Fruit fly (Drosophila melanogaster) whole organism, embryonic: ENCODE measurements around the gene alpha-Est9.
A peak's percentile ranks its signal among the peaks of the same experiment; 100 is the strongest.

Experiments
- Ada2b ChIP-seq: fragments of 200-800 bp; sonication (Bioruptor generic); IDR thresholded peaks from 2 replicates; pipeline ENCODE4 v1.3.6; 2022; ENCODE audit warnings: missing biosample characterization, missing genetic modification characterization
- Antp ChIP-seq: fragments of 200-800 bp; sonication (Bioruptor generic); optimal IDR thresholded peaks from 3 replicates; lab custom pipeline; 2016; ENCODE audit warnings: missing biosample characterization, missing genetic modification characterization
- B-H2 ChIP-seq: fragments of 200-800 bp; sonication (Bioruptor generic); optimal IDR thresholded peaks from 2 replicates; lab custom pipeline; 2018; ENCODE audit warnings: missing biosample characterization, mild to moderate bottlenecking, missing genetic modification characterization
- Bgb ChIP-seq: fragments of 200-800 bp; sonication (Bioruptor generic); IDR thresholded peaks from 2 replicates; pipeline ENCODE4 v1.3.6; 2022; ENCODE audit warnings: missing biosample characterization, missing genetic modification characterization; ENCODE audit not compliant: partially characterized antibody
- CG11247 ChIP-seq: fragments of 200-800 bp; sonication (Bioruptor generic); IDR thresholded peaks from 2 replicates; pipeline ENCODE4 v1.3.6; 2022; ENCODE audit warnings: missing biosample characterization, missing genetic modification characterization
- CG12299 ChIP-seq: fragments of 200-800 bp; sonication (Bioruptor generic); optimal IDR thresholded peaks from 2 replicates; lab custom pipeline; 2018; ENCODE audit warnings: missing biosample characterization, mild to moderate bottlenecking, missing genetic modification characterization
- CG12769 ChIP-seq: fragments of 200-800 bp; sonication (Bioruptor generic); optimal IDR thresholded peaks from 2 replicates; lab custom pipeline; 2019; ENCODE audit warnings: missing biosample characterization, mild to moderate bottlenecking, missing genetic modification characterization, moderate library complexity
- CG14860 ChIP-seq: fragments of 200-800 bp; sonication (Bioruptor generic); IDR thresholded peaks from 3 replicates; pipeline ENCODE4 v1.3.6; 2022; ENCODE audit warnings: missing biosample characterization, missing genetic modification characterization; ENCODE audit not compliant: partially characterized antibody
- CG14965 ChIP-seq: fragments of 200-800 bp; sonication (Bioruptor generic); optimal IDR thresholded peaks from 2 replicates; lab custom pipeline; 2016; ENCODE audit warnings: missing biosample characterization, missing genetic modification characterization, borderline replicate concordance
- CG15514 ChIP-seq: fragments of 200-800 bp; sonication (Bioruptor generic); optimal IDR thresholded peaks from 3 replicates; lab custom pipeline; 2017; ENCODE audit warnings: missing biosample characterization, missing genetic modification characterization, mild to moderate bottlenecking, moderate library complexity, missing genetic modification reagents
- CG16813 ChIP-seq: fragments of 200-800 bp; sonication (Bioruptor generic); IDR thresholded peaks from 3 replicates; pipeline ENCODE4 v1.3.6; 2022; ENCODE audit warnings: missing biosample characterization, missing genetic modification characterization; ENCODE audit not compliant: partially characterized antibody
- CG18619 ChIP-seq: fragments of 200-800 bp; sonication (Bioruptor generic); optimal IDR thresholded peaks from 3 replicates; lab custom pipeline; 2017; ENCODE audit warnings: missing biosample characterization, mild to moderate bottlenecking, missing genetic modification characterization
- CG2678 ChIP-seq: fragments of 200-800 bp; sonication (Bioruptor generic); optimal IDR thresholded peaks from 3 replicates; lab custom pipeline; 2019; ENCODE audit warnings: missing biosample characterization, mild to moderate bottlenecking, missing genetic modification characterization, moderate library complexity
- CG3163 ChIP-seq: fragments of 200-800 bp; sonication (Bioruptor generic); optimal IDR thresholded peaks from 3 replicates; lab custom pipeline; 2016; ENCODE audit warnings: missing biosample characterization, missing genetic modification characterization
- CG3995 ChIP-seq: fragments of 200-800 bp; sonication (Bioruptor generic); optimal IDR thresholded peaks from 3 replicates; lab custom pipeline; 2016; ENCODE audit warnings: missing biosample characterization, missing genetic modification characterization
- CG43689 ChIP-seq: fragments of 200-800 bp; sonication (Bioruptor generic); IDR thresholded peaks from 2 replicates; pipeline ENCODE4 v1.3.6; 2022; ENCODE audit warnings: missing biosample characterization, missing genetic modification characterization
- CG5953 ChIP-seq: fragments of 200-800 bp; sonication (Bioruptor generic); IDR thresholded peaks from 2 replicates; pipeline ENCODE4 v1.3.6; 2022; ENCODE audit warnings: missing biosample characterization, missing genetic modification characterization
- CG6254 ChIP-seq: fragments of 200-800 bp; sonication (Bioruptor generic); optimal IDR thresholded peaks from 3 replicates; lab custom pipeline; 2017; ENCODE audit warnings: mild to moderate bottlenecking, missing biosample characterization, missing genetic modification reagents, missing genetic modification characterization
- CG7987 ChIP-seq: fragments of 200-800 bp; sonication (Bioruptor generic); optimal IDR thresholded peaks from 2 replicates; lab custom pipeline; 2018; ENCODE audit warnings: missing biosample characterization, mild to moderate bottlenecking, missing genetic modification characterization, moderate library complexity
- CG8478 ChIP-seq: fragments of >200 bp; optimal IDR thresholded peaks from 2 replicates; lab custom pipeline; 2018
- CG9727 ChIP-seq: fragments of 200-800 bp; sonication (Bioruptor generic); optimal IDR thresholded peaks from 3 replicates; lab custom pipeline; 2017; ENCODE audit warnings: missing biosample characterization, mild to moderate bottlenecking, missing genetic modification characterization
- Dbx ChIP-seq: fragments of 200-800 bp; sonication (Bioruptor generic); IDR thresholded peaks from 3 replicates; pipeline ENCODE4 v1.3.6; 2022; ENCODE audit warnings: missing biosample characterization, missing genetic modification characterization
- Dll ChIP-seq: fragments of 200-800 bp; sonication (Bioruptor generic); IDR thresholded peaks from 4 replicates; pipeline ENCODE4 v1.3.6; 2022; ENCODE audit warnings: missing biosample characterization, missing genetic modification characterization; ENCODE audit not compliant: partially characterized antibody
- Doc3 ChIP-seq: fragments of 200-800 bp; sonication (Bioruptor generic); IDR thresholded peaks from 3 replicates; pipeline ENCODE4 v1.3.6; 2022; ENCODE audit warnings: missing biosample characterization, missing genetic modification characterization; ENCODE audit not compliant: partially characterized antibody
- Fer2 ChIP-seq: fragments of 200-800 bp; sonication (Bioruptor generic); optimal IDR thresholded peaks from 2 replicates; lab custom pipeline; 2018; ENCODE audit warnings: missing biosample characterization, mild to moderate bottlenecking, missing genetic modification characterization, moderate library complexity
- HLH3B ChIP-seq: fragments of 200-800 bp; sonication (Bioruptor generic); IDR thresholded peaks from 2 replicates; pipeline ENCODE4 v1.3.6; 2022; ENCODE audit warnings: missing biosample characterization, missing genetic modification characterization
- Hr39 ChIP-seq: fragments of >200 bp; optimal IDR thresholded peaks from 2 replicates; lab custom pipeline; 2017
- Myb ChIP-seq: fragments of 200-800 bp; sonication (Bioruptor generic); optimal IDR thresholded peaks from 2 replicates; lab custom pipeline; 2016; ENCODE audit warnings: missing biosample characterization, missing genetic modification characterization
- Scr ChIP-seq: fragments of 200-800 bp; sonication (Bioruptor generic); IDR thresholded peaks from 2 replicates; pipeline ENCODE4 v1.3.6; 2022; ENCODE audit warnings: missing biosample characterization, missing genetic modification characterization; ENCODE audit not compliant: partially characterized antibody
- Taf1 ChIP-seq: fragments of 200-800 bp; sonication (Bioruptor generic); IDR thresholded peaks from 2 replicates; pipeline ENCODE4 v1.3.6; 2022; ENCODE audit warnings: missing biosample characterization, missing genetic modification characterization
- Xrp1 ChIP-seq: fragments of 200-800 bp; sonication (Bioruptor generic); IDR thresholded peaks from 2 replicates; pipeline ENCODE4 v1.3.6; 2022; ENCODE audit warnings: missing biosample characterization, missing genetic modification characterization
- ap ChIP-seq: fragments of 200-800 bp; sonication (Bioruptor generic); IDR thresholded peaks from 2 replicates; pipeline ENCODE4 v1.3.6; 2022; ENCODE audit warnings: missing biosample characterization, missing genetic modification characterization
- ash1 ChIP-seq: fragments of 200-800 bp; sonication (Bioruptor generic); optimal IDR thresholded peaks from 2 replicates; lab custom pipeline; 2018; ENCODE audit warnings: missing biosample characterization, mild to moderate bottlenecking, missing genetic modification characterization
- bab2 ChIP-seq: fragments of 200-800 bp; sonication (Bioruptor generic); optimal IDR thresholded peaks from 2 replicates; lab custom pipeline; 2016; ENCODE audit warnings: missing biosample characterization, missing genetic modification characterization
- corto ChIP-seq: fragments of 200-800 bp; sonication (Bioruptor generic); optimal IDR thresholded peaks from 2 replicates; lab custom pipeline; 2016; ENCODE audit warnings: missing biosample characterization, mild to moderate bottlenecking, missing genetic modification characterization, moderate library complexity
- croc ChIP-seq: fragments of 200-800 bp; sonication (Bioruptor generic); conservative IDR thresholded peaks from 3 replicates; pipeline ENCODE4 v1.3.6; 2022; ENCODE audit warnings: missing biosample characterization, missing genetic modification characterization
- crol ChIP-seq: fragments of 200-800 bp; sonication (Bioruptor generic); IDR thresholded peaks from 2 replicates; pipeline ENCODE4 v1.3.6; 2022; ENCODE audit warnings: missing biosample characterization, missing genetic modification characterization
- dan ChIP-seq: fragments of 200-800 bp; sonication (Bioruptor generic); IDR thresholded peaks from 2 replicates; pipeline ENCODE4 v1.3.6; 2022; ENCODE audit warnings: missing biosample characterization, missing genetic modification characterization
- eyg ChIP-seq: fragments of 200-800 bp; sonication (Bioruptor generic); optimal IDR thresholded peaks from 3 replicates; lab custom pipeline; 2016; ENCODE audit warnings: missing biosample characterization, missing genetic modification characterization
- gem ChIP-seq: fragments of 200-800 bp; sonication (Bioruptor generic); optimal IDR thresholded peaks from 2 replicates; lab custom pipeline; 2019; ENCODE audit warnings: missing biosample characterization, mild to moderate bottlenecking, missing genetic modification characterization, moderate library complexity
- ham ChIP-seq: fragments of 200-800 bp; sonication (Bioruptor generic); IDR thresholded peaks from 2 replicates; pipeline ENCODE4 v1.3.6; 2022; ENCODE audit warnings: missing biosample characterization, missing genetic modification characterization
- hth ChIP-seq: fragments of >200 bp; optimal IDR thresholded peaks from 2 replicates; lab custom pipeline; 2017; ENCODE audit warnings: inconsistent platforms
- ken ChIP-seq: fragments of 200-800 bp; sonication (Bioruptor generic); IDR thresholded peaks from 3 replicates; pipeline ENCODE4 v1.3.6; 2022; ENCODE audit warnings: missing biosample characterization, missing genetic modification characterization
- knrl ChIP-seq: fragments of 200-800 bp; sonication (Bioruptor generic); IDR thresholded peaks from 3 replicates; pipeline ENCODE4 v1.3.6; 2022; ENCODE audit warnings: missing biosample characterization, missing genetic modification characterization; ENCODE audit not compliant: partially characterized antibody
- mld ChIP-seq: fragments of 200-800 bp; sonication (Bioruptor generic); IDR thresholded peaks from 3 replicates; pipeline ENCODE4 v1.3.6; 2022; ENCODE audit warnings: missing biosample characterization, missing genetic modification characterization; ENCODE audit not compliant: partially characterized antibody
- nmo ChIP-seq: fragments of 200-800 bp; sonication (Bioruptor generic); optimal IDR thresholded peaks from 2 replicates; lab custom pipeline; 2018; ENCODE audit warnings: missing biosample characterization, mild to moderate bottlenecking, missing genetic modification characterization, moderate library complexity
- p53 ChIP-seq: fragments of 200-800 bp; sonication (Bioruptor generic); optimal IDR thresholded peaks from 2 replicates; lab custom pipeline; 2016; ENCODE audit warnings: missing biosample characterization, missing genetic modification characterization
- stwl ChIP-seq: fragments of 200-800 bp; sonication (Bioruptor generic); optimal IDR thresholded peaks from 3 replicates; lab custom pipeline; 2018; ENCODE audit warnings: missing biosample characterization, mild to moderate bottlenecking, missing genetic modification characterization, moderate library complexity
- tna ChIP-seq: fragments of 200-800 bp; sonication (Bioruptor generic); IDR thresholded peaks from 2 replicates; pipeline ENCODE4 v1.3.6; 2022; ENCODE audit warnings: missing biosample characterization, missing genetic modification characterization; ENCODE audit not compliant: partially characterized antibody
- wek ChIP-seq: fragments of 200-800 bp; sonication (Bioruptor generic); optimal IDR thresholded peaks from 3 replicates; lab custom pipeline; 2018; ENCODE audit warnings: missing biosample characterization, mild to moderate bottlenecking, missing genetic modification characterization, moderate library complexity
- zen ChIP-seq: fragments of 200-800 bp; sonication (Bioruptor generic); optimal IDR thresholded peaks from 3 replicates; lab custom pipeline; 2018; ENCODE audit warnings: missing biosample characterization, mild to moderate bottlenecking, missing genetic modification characterization, moderate library complexity

The alpha-Est9 gene

dm6 chr3R:7471894-7472293 is 33.0 kb downstream of the alpha-Est9 start (continued):
- TF ChIP-seq p53 (GFP tag; lab: Kevin White, UChicago) (no peak), Bgb (GFP tag; lab: Robert Waterston, UW) (peak; percentile 75), Doc3 (GFP tag; lab: Robert Waterston, UW) (no peak), ham (GFP tag; lab: Robert Waterston, UW) (no peak), croc (no peak), Myb (GFP tag; lab: Kevin White, UChicago) (no peak), knrl (GFP tag; lab: Robert Waterston, UW) (peak; percentile 45; the same call in 2 of the 3 replicates), hth (no peak), CG15514 (GFP tag; lab: Kevin White, UChicago) (no peak), Taf1 (GFP tag; lab: Robert Waterston, UW) (no peak), gem (tag; lab: Kevin White, UChicago) (no peak), Xrp1 (GFP tag; lab: Robert Waterston, UW) (no peak), CG16813 (GFP tag; lab: Robert Waterston, UW) (peak; percentile 84), zen (tag; lab: Kevin White, UChicago) (no peak), Ada2b (GFP tag; lab: Robert Waterston, UW) (no peak), CG6254 (GFP tag; lab: Kevin White, UChicago) (no peak), ap (GFP tag; lab: Robert Waterston, UW) (no peak), tna (GFP tag; lab: Robert Waterston, UW) (peak; percentile 63), CG7987 (GFP tag; lab: Kevin White, UChicago) (no peak), CG12769 (tag; lab: Kevin White, UChicago) (no peak), CG2678 (no peak), eyg (GFP tag; lab: Kevin White, UChicago) (no peak), Dll (GFP tag; lab: Robert Waterston, UW) (peak; percentile 59; the same call in 2 of the 4 replicates), ken (no peak), Dbx (GFP tag; lab: Robert Waterston, UW) (no peak), corto (GFP tag; lab: Kevin White, UChicago) (no peak), CG8478 (lab: Kevin White, UChicago) (no peak), Scr (GFP tag; lab: Robert Waterston, UW) (peak; percentile 65), CG14860 (GFP tag; lab: Robert Waterston, UW) (peak; percentile 59; the same call in 2 of the 3 replicates), HLH3B (GFP tag; lab: Robert Waterston, UW) (no peak), CG3163 (GFP tag; lab: Kevin White, UChicago) (no peak), Fer2 (no peak), CG43689 (GFP tag; lab: Robert Waterston, UW) (no peak), mld (GFP tag; lab: Robert Waterston, UW) (peak; percentile 73; the same call in 2 of the 3 replicates), nmo (no peak), crol (GFP tag; lab: Robert Waterston, UW) (no peak), Antp (no peak), wek (GFP tag; lab: Kevin White, UChicago) (no peak), CG12299 (no peak), B-H2 (GFP tag; lab: Kevin White, UChicago) (no peak), bab2 (no peak), stwl (tag; lab: Kevin White, UChicago) (no peak), Hr39 (no peak), CG9727 (GFP tag; lab: Kevin White, UChicago) (no peak), CG3995 (GFP tag; lab: Kevin White, UChicago) (no peak), dan (GFP tag; lab: Robert Waterston, UW) (no peak), CG18619 (GFP tag; lab: Kevin White, UChicago) (no peak), CG11247 (GFP tag; lab: Robert Waterston, UW) (no peak), CG5953 (no peak), CG14965 (no peak), ash1 (no peak)
